Worm (Caenorhabditis elegans) whole organism, young adult: Measurements from ENCODE around the gene C14E2.7.

Experiments used
- B0261.1 ChIP-seq: sonication (generic microtip); optimal IDR thresholded peaks from 2 replicates; lab custom pipeline; 2016; ENCODE audit warnings: mild to moderate bottlenecking, missing genetic modification characterization, moderate library complexity, missing compliant biosample characterization
- F10E7.11 ChIP-seq: sonication (generic microtip); optimal IDR thresholded peaks from 2 replicates; lab custom pipeline; 2017; ENCODE audit warnings: mild to moderate bottlenecking, missing genetic modification characterization, moderate library complexity, missing compliant biosample characterization
- F22D6.2 ChIP-seq: sonication (generic microtip); optimal IDR thresholded peaks from 2 replicates; lab custom pipeline; 2016; ENCODE audit warnings: mild to moderate bottlenecking, missing genetic modification characterization, missing compliant biosample characterization
- F33H1.4 ChIP-seq: fragments of 200-800 bp; sonication (Bioruptor generic); IDR thresholded peaks from 2 replicates; pipeline ENCODE4 v1.3.6; 2022; ENCODE audit warnings: missing genetic modification reagents, missing genetic modification characterization, missing compliant biosample characterization
- F52B5.7 ChIP-seq: sonication (generic microtip); optimal IDR thresholded peaks from 2 replicates; lab custom pipeline; 2016; ENCODE audit warnings: mild to moderate bottlenecking, missing genetic modification characterization, missing compliant biosample characterization
- F55B11.4 ChIP-seq: sonication (generic microtip); optimal IDR thresholded peaks from 2 replicates; lab custom pipeline; 2016; ENCODE audit warnings: missing compliant biosample characterization, missing genetic modification characterization, borderline replicate concordance; ENCODE audit not compliant: insufficient read depth
- F57A8.1 ChIP-seq: fragments of 200-800 bp; sonication (Bioruptor generic); optimal IDR thresholded peaks from 2 replicates; lab custom pipeline; 2018; ENCODE audit warnings: mild to moderate bottlenecking, missing genetic modification characterization, moderate library complexity, missing compliant biosample characterization
- K12H6.12 ChIP-seq: fragments of 200-800 bp; sonication (Bioruptor generic); optimal IDR thresholded peaks from 2 replicates; lab custom pipeline; 2018; ENCODE audit warnings: mild to moderate bottlenecking, missing genetic modification characterization, missing compliant biosample characterization
- Y56A3A.18 ChIP-seq: fragments of 200-800 bp; sonication (Bioruptor generic); IDR thresholded peaks from 2 replicates; pipeline ENCODE4 v1.3.6; 2022; ENCODE audit warnings: missing genetic modification reagents, missing genetic modification characterization, missing compliant biosample characterization
- Y67H2A.10 ChIP-seq: fragments of 200-800 bp; sonication (Bioruptor generic); conservative IDR thresholded peaks from 2 replicates; pipeline ENCODE4 v1.3.6; 2022; ENCODE audit warnings: missing genetic modification reagents, missing genetic modification characterization, missing compliant biosample characterization
- Y79H2A.3 ChIP-seq: fragments of 200-800 bp; sonication (Bioruptor generic); conservative IDR thresholded peaks from 2 replicates; pipeline ENCODE4 v1.3.6; 2022; ENCODE audit warnings: missing genetic modification reagents, missing genetic modification characterization, missing compliant biosample characterization
- aptf-2 ChIP-seq: fragments of 200-800 bp; sonication (Bioruptor generic); conservative IDR thresholded peaks from 2 replicates; pipeline ENCODE4 v1.3.6; 2022; ENCODE audit warnings: missing genetic modification reagents, missing genetic modification characterization, missing compliant biosample characterization
- athp-1 ChIP-seq: sonication (generic microtip); optimal IDR thresholded peaks from 2 replicates; lab custom pipeline; 2017; ENCODE audit warnings: mild to moderate bottlenecking, missing genetic modification characterization, missing compliant biosample characterization
- attf-3 ChIP-seq: fragments of 200-800 bp; sonication (Bioruptor generic); conservative IDR thresholded peaks from 2 replicates; pipeline ENCODE4 v1.3.6; 2022; ENCODE audit warnings: missing genetic modification reagents, missing genetic modification characterization, missing compliant biosample characterization
- attf-5 ChIP-seq: fragments of 200-800 bp; sonication (Bioruptor generic); optimal IDR thresholded peaks from 2 replicates; lab custom pipeline; 2018; ENCODE audit warnings: mild to moderate bottlenecking, missing genetic modification characterization, missing compliant biosample characterization
- attf-6 ChIP-seq: fragments of 200-800 bp; sonication (Bioruptor generic); IDR thresholded peaks from 2 replicates; pipeline ENCODE4 v1.3.6; 2022; ENCODE audit warnings: missing genetic modification reagents, missing genetic modification characterization, missing compliant biosample characterization
- bed-1 ChIP-seq: fragments of 200-800 bp; sonication (Bioruptor generic); IDR thresholded peaks from 2 replicates; pipeline ENCODE4 v1.3.6; 2022; ENCODE audit warnings: missing genetic modification reagents, missing genetic modification characterization, missing compliant biosample characterization
- bed-2 ChIP-seq: fragments of 200-800 bp; sonication (Bioruptor generic); IDR thresholded peaks from 2 replicates; pipeline ENCODE4 v1.3.6; 2022; ENCODE audit warnings: missing genetic modification reagents, missing genetic modification characterization, missing compliant biosample characterization
- ccch-3 ChIP-seq: fragments of 200-800 bp; sonication (Bioruptor generic); optimal IDR thresholded peaks from 2 replicates; lab custom pipeline; 2018; ENCODE audit warnings: mild to moderate bottlenecking, missing genetic modification characterization, missing compliant biosample characterization
- ceh-100 ChIP-seq: fragments of 200-800 bp; sonication (Bioruptor generic); IDR thresholded peaks from 2 replicates; pipeline ENCODE4 v1.3.6; 2022; ENCODE audit warnings: missing genetic modification reagents, missing genetic modification characterization, missing compliant biosample characterization
- ceh-79 ChIP-seq: sonication (generic microtip); optimal IDR thresholded peaks from 2 replicates; lab custom pipeline; 2017; ENCODE audit warnings: mild to moderate bottlenecking, missing genetic modification characterization, missing compliant biosample characterization
- die-1 ChIP-seq: sonication (generic microtip); optimal IDR thresholded peaks from 2 replicates; lab custom pipeline; 2016; ENCODE audit warnings: missing genotype, mild to moderate bottlenecking, missing genetic modification characterization, missing compliant biosample characterization
- egl-44 ChIP-seq: fragments of 200-800 bp; sonication (Bioruptor generic); IDR thresholded peaks from 2 replicates; pipeline ENCODE4 v1.3.6; 2022; ENCODE audit warnings: missing genetic modification reagents, missing genetic modification characterization, missing compliant biosample characterization
- ekl-4 ChIP-seq: fragments of 200-800 bp; sonication (Bioruptor generic); IDR thresholded peaks from 2 replicates; pipeline ENCODE4 v1.3.6; 2022; ENCODE audit warnings: missing genetic modification reagents, missing genetic modification characterization, missing compliant biosample characterization
- ets-4 ChIP-seq: fragments of 200-800 bp; sonication (Bioruptor generic); optimal IDR thresholded peaks from 2 replicates; lab custom pipeline; 2018; ENCODE audit warnings: mild to moderate bottlenecking, missing genetic modification characterization, missing compliant biosample characterization
- fkh-3 ChIP-seq: sonication (generic microtip); optimal IDR thresholded peaks from 2 replicates; lab custom pipeline; 2016; ENCODE audit warnings: mild to moderate bottlenecking, missing genetic modification characterization, missing compliant biosample characterization
- him-1 ChIP-seq: sonication (generic microtip); optimal IDR thresholded peaks from 2 replicates; lab custom pipeline; 2016; ENCODE audit warnings: missing genotype, missing genetic modification reagents, missing genetic modification characterization, missing compliant biosample characterization
- hrde-1 ChIP-seq: sonication (generic microtip); optimal IDR thresholded peaks from 2 replicates; lab custom pipeline; 2016; ENCODE audit warnings: missing genetic modification characterization, mild to moderate bottlenecking, missing compliant biosample characterization, moderate library complexity, missing genotype, missing genetic modification reagents, borderline replicate concordance
- hsf-1 ChIP-seq: fragments of 200-800 bp; sonication (Bioruptor generic); IDR thresholded peaks from 2 replicates; pipeline ENCODE4 v1.3.6; 2022; ENCODE audit warnings: missing genetic modification reagents, missing genetic modification characterization, missing compliant biosample characterization
- let-526 ChIP-seq: fragments of 200-800 bp; sonication (Bioruptor generic); IDR thresholded peaks from 2 replicates; pipeline ENCODE4 v1.3.6; 2022; ENCODE audit warnings: missing genetic modification reagents, missing genetic modification characterization, missing compliant biosample characterization
- lin-54 ChIP-seq: fragments of 200-800 bp; sonication (Bioruptor generic); optimal IDR thresholded peaks from 2 replicates; lab custom pipeline; 2018; ENCODE audit warnings: mild to moderate bottlenecking, missing genetic modification characterization, missing compliant biosample characterization
- madf-6 ChIP-seq: fragments of 200-800 bp; sonication (Bioruptor generic); IDR thresholded peaks from 2 replicates; pipeline ENCODE4 v1.3.6; 2022; ENCODE audit warnings: missing genetic modification reagents, missing genetic modification characterization, missing compliant biosample characterization
- madf-8 ChIP-seq: fragments of 200-800 bp; sonication (Bioruptor generic); conservative IDR thresholded peaks from 2 replicates; pipeline ENCODE4 v1.3.6; 2022; ENCODE audit warnings: missing genetic modification reagents, missing genetic modification characterization, missing compliant biosample characterization
- nfya-1 ChIP-seq: sonication (generic microtip); optimal IDR thresholded peaks from 2 replicates; lab custom pipeline; 2017; ENCODE audit warnings: antibody characterized with exemption, missing compliant biosample characterization, missing genetic modification characterization, borderline replicate concordance; ENCODE audit not compliant: insufficient read depth
- nfya-2 ChIP-seq: fragments of 200-800 bp; sonication (Bioruptor generic); IDR thresholded peaks from 2 replicates; pipeline ENCODE4 v1.3.6; 2022; ENCODE audit warnings: missing genetic modification reagents, missing genetic modification characterization, missing compliant biosample characterization
- nhr-179 ChIP-seq: sonication (generic microtip); optimal IDR thresholded peaks from 2 replicates; lab custom pipeline; 2016; ENCODE audit warnings: mild to moderate bottlenecking, missing genetic modification characterization, missing compliant biosample characterization
- nhr-27 ChIP-seq: fragments of 200-800 bp; sonication (Bioruptor generic); optimal IDR thresholded peaks from 2 replicates; lab custom pipeline; 2018; ENCODE audit warnings: mild to moderate bottlenecking, missing genetic modification characterization, moderate library complexity, missing compliant biosample characterization
- nhr-80 ChIP-seq: sonication (generic microtip); optimal IDR thresholded peaks from 2 replicates; lab custom pipeline; 2016; ENCODE audit warnings: missing genetic modification characterization, missing compliant biosample characterization
- sdz-38 ChIP-seq: sonication (generic microtip); optimal IDR thresholded peaks from 2 replicates; lab custom pipeline; 2016; ENCODE audit warnings: missing genotype, missing genetic modification characterization, missing compliant biosample characterization
- snpc-1.3 ChIP-seq: sonication (generic microtip); optimal IDR thresholded peaks from 2 replicates; lab custom pipeline; 2017; ENCODE audit warnings: missing genetic modification characterization, mild to moderate bottlenecking, missing compliant biosample characterization, antibody characterized with exemption, moderate library complexity, missing genotype, missing genetic modification reagents; ENCODE audit not compliant: insufficient read depth
- snpc-4 ChIP-seq, 5 experiments: fragments of 150-350 bp in 1 of 5; sonication (generic microtip) in 4 of 5; optimal IDR thresholded peaks; 2 replicates each; lab custom pipeline; 2014 to 2018; ENCODE audit warnings: missing genetic modification characterization in 5 of 5, missing biosample characterization in 3 of 5, antibody characterized with exemption in 2 of 5, mild to moderate bottlenecking in 2 of 5, missing compliant biosample characterization in 2 of 5, missing genotype in 2 of 5, moderate library complexity in 2 of 5, missing genetic modification reagents in 1 of 5
- sptf-2 ChIP-seq: fragments of 200-800 bp; sonication (Bioruptor generic); optimal IDR thresholded peaks from 2 replicates; lab custom pipeline; 2018; ENCODE audit warnings: mild to moderate bottlenecking, missing genetic modification characterization, missing compliant biosample characterization
- tbp1 ChIP-seq: fragments of 200-800 bp; sonication (Bioruptor generic); optimal IDR thresholded peaks from 2 replicates; lab custom pipeline; 2018; ENCODE audit warnings: mild to moderate bottlenecking, missing genetic modification characterization, missing compliant biosample characterization
- tbx-9 ChIP-seq: sonication (generic microtip); optimal IDR thresholded peaks from 2 replicates; lab custom pipeline; 2016; ENCODE audit warnings: borderline replicate concordance, missing genetic modification characterization, inconsistent platforms, missing compliant biosample characterization
- zfh-2 ChIP-seq: fragments of 200-800 bp; sonication (Bioruptor generic); conservative IDR thresholded peaks from 2 replicates; pipeline ENCODE4 v1.3.6; 2022; ENCODE audit warnings: missing genetic modification reagents, missing genetic modification characterization, missing compliant biosample characterization
- ztf-26 ChIP-seq: sonication (generic microtip); optimal IDR thresholded peaks from 2 replicates; lab custom pipeline; 2017; ENCODE audit warnings: missing genetic modification characterization, missing compliant biosample characterization
- ztf-3 ChIP-seq: fragments of 200-800 bp; sonication (Bioruptor generic); optimal IDR thresholded peaks from 2 replicates; lab custom pipeline; 2018; ENCODE audit warnings: mild to moderate bottlenecking, missing genetic modification characterization, missing compliant biosample characterization

Gene C14E2.7

DNA sequence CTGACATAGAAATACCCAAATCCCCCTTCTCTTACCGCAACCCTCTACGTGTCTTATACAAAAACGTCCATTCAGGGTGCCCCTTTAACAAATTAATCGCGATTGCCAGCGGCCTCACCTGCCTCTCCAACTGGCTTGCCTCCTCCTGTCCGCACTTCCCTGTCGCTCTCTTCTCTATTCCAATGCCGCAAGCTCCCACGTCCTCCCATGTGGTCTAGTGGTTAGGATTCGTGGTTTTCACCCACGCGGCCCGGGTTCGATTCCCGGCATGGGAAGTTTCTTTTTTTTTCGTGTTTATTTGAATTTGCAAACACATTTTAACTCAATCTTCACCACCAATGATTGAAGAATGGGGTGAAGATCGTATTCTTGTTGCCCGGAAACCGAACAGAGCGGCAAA lies 42.4 kb downstream of the C14E2.7 start (continued):
- peak; percentile 4 for TF ChIP-seq K12H6.12
- no peak for TF ChIP-seq F57A8.1
- TF ChIP-seq F55B11.4 (tag; lab: Kevin White, UChicago): no peak
- TF ChIP-seq F33H1.4: no peak
- TF ChIP-seq die-1: peak; percentile 75
- no peak for TF ChIP-seq F10E7.11 (tag; lab: Kevin White, UChicago)
- peak; percentile 43 for TF ChIP-seq attf-5 (GFP tag; lab: Kevin White, UChicago)
- TF ChIP-seq bed-2: no peak
- no peak for TF ChIP-seq fkh-3 (tag; lab: Kevin White, UChicago)
- no peak for TF ChIP-seq egl-44 (GFP tag; lab: Robert Waterston, UW)
- TF ChIP-seq ztf-3 (GFP tag; lab: Kevin White, UChicago): no peak
- TF ChIP-seq ceh-79 (tag; lab: Kevin White, UChicago): no peak
- TF ChIP-seq nhr-80 (tag; lab: Kevin White, UChicago): peak; percentile 35
- TF ChIP-seq hsf-1 (GFP tag; lab: Robert Waterston, UW): peak; percentile 44; the same call in 1 of the 2 replicates
- no peak for TF ChIP-seq nhr-27 (tag; lab: Kevin White, UChicago)
- TF ChIP-seq ekl-4 (GFP tag; lab: Robert Waterston, UW): peak; percentile 49
- TF ChIP-seq ets-4 (GFP tag; lab: Kevin White, UChicago): no peak
- TF ChIP-seq zfh-2 (GFP tag; lab: Robert Waterston, UW): peak; percentile 82
- TF ChIP-seq snpc-4 (GFP tag; optimal IDR thresholded peaks at IDR 0.05; lab: Kevin White, UChicago): peak; percentile 55
- no peak for TF ChIP-seq snpc-4 (tag; optimal IDR thresholded peaks at IDR 0.05; lab: Kevin White, UChicago)
- TF ChIP-seq nfya-2 (GFP tag; lab: Robert Waterston, UW): no peak
- no peak for TF ChIP-seq nfya-1
- TF ChIP-seq Y56A3A.18 (GFP tag; lab: Robert Waterston, UW): peak; percentile 63; the same call in 1 of the 2 replicates
- TF ChIP-seq lin-54: peak; percentile 41
- TF ChIP-seq ztf-26 (tag; lab: Kevin White, UChicago): peak; percentile 48
- no peak for TF ChIP-seq sdz-38 (tag; lab: Kevin White, UChicago)
- peak; percentile 95 for TF ChIP-seq tbp1 (GFP tag; lab: Kevin White, UChicago)
- peak; percentile 74 for TF ChIP-seq him-1 (tag; lab: Kevin White, UChicago)
- TF ChIP-seq F22D6.2 (tag; lab: Kevin White, UChicago): no peak
- 0 out of 2 replicates have a peak, but pooled peaks have one; percentile 27 for TF ChIP-seq aptf-2 (GFP tag; lab: Robert Waterston, UW)
- no peak for TF ChIP-seq sptf-2 (GFP tag; lab: Kevin White, UChicago)
- TF ChIP-seq let-526 (GFP tag; lab: Robert Waterston, UW): 0 out of 2 replicates have a peak, but pooled peaks have one; percentile 42
- peak; percentile 45; the same call in 1 of the 2 replicates for TF ChIP-seq madf-6 (GFP tag; lab: Robert Waterston, UW)
- no peak for TF ChIP-seq Y79H2A.3 (GFP tag; lab: Robert Waterston, UW)
- TF ChIP-seq attf-6 (GFP tag; lab: Robert Waterston, UW): no peak
- no peak for TF ChIP-seq Y67H2A.10 (GFP tag; lab: Robert Waterston, UW)
- no peak for TF ChIP-seq madf-8 (GFP tag; lab: Robert Waterston, UW)
- peak; percentile 9 for TF ChIP-seq tbx-9 (tag; lab: Kevin White, UChicago)
- peak; percentile 23; the same call in 1 of the 2 replicates for TF ChIP-seq ceh-100
- no peak for TF ChIP-seq hrde-1 (tag; lab: Kevin White, UChicago)
- TF ChIP-seq bed-1 (GFP tag; lab: Robert Waterston, UW): no peak
- no peak for TF ChIP-seq athp-1 (tag; lab: Kevin White, UChicago)
- TF ChIP-seq F52B5.7: peak; percentile 32
- no peak for TF ChIP-seq attf-3 (GFP tag; lab: Robert Waterston, UW)
- peak; percentile 24 for TF ChIP-seq snpc-1.3 (tag; lab: Kevin White, UChicago)
- TF ChIP-seq ccch-3 (GFP tag; lab: Kevin White, UChicago): no peak
- TF ChIP-seq B0261.1 (tag; lab: Kevin White, UChicago): peak; percentile 94
- TF ChIP-seq nhr-179: no peak
